Fruit fly (Drosophila melanogaster) whole organism, embryonic: ENCODE measurements around the gene Arpc4.
A peak's percentile ranks its signal among the peaks of the same experiment; 100 is the strongest.

Experiments
- ATbp ChIP-seq: fragments of 200-800 bp; sonication (Bioruptor generic); optimal IDR thresholded peaks from 2 replicates; lab custom pipeline; 2017; ENCODE audit warnings: missing biosample characterization, mild to moderate bottlenecking, missing genetic modification characterization, missing genetic modification reagents
- Abd-B ChIP-seq: fragments of 200-800 bp; sonication (Bioruptor generic); optimal IDR thresholded peaks from 2 replicates; lab custom pipeline; 2018; ENCODE audit warnings: missing biosample characterization, mild to moderate bottlenecking, missing genetic modification characterization, moderate library complexity
- Ada2b ChIP-seq: fragments of 200-800 bp; sonication (Bioruptor generic); IDR thresholded peaks from 2 replicates; pipeline ENCODE4 v1.3.6; 2022; ENCODE audit warnings: missing biosample characterization, missing genetic modification characterization
- CG10654 ChIP-seq: fragments of 200-800 bp; sonication (Bioruptor generic); optimal IDR thresholded peaks from 2 replicates; lab custom pipeline; 2016; ENCODE audit warnings: missing biosample characterization, missing genetic modification characterization
- CG11696 ChIP-seq: fragments of 200-800 bp; sonication (Bioruptor generic); IDR thresholded peaks from 2 replicates; pipeline ENCODE4 v1.3.6; 2022; ENCODE audit warnings: missing biosample characterization, missing genetic modification characterization
- CG13123 ChIP-seq: fragments of 200-800 bp; sonication (Bioruptor generic); optimal IDR thresholded peaks from 2 replicates; lab custom pipeline; 2016; ENCODE audit warnings: missing biosample characterization, missing genetic modification characterization
- CG13894 ChIP-seq: fragments of 200-800 bp; sonication (Bioruptor generic); optimal IDR thresholded peaks from 3 replicates; lab custom pipeline; 2018; ENCODE audit warnings: missing biosample characterization, mild to moderate bottlenecking, missing genetic modification characterization, moderate library complexity
- CG15269 ChIP-seq: fragments of 200-800 bp; sonication (Bioruptor generic); optimal IDR thresholded peaks from 2 replicates; lab custom pipeline; 2018; ENCODE audit warnings: missing biosample characterization, mild to moderate bottlenecking, missing genetic modification characterization, moderate library complexity
- CG16863 ChIP-seq: fragments of 200-800 bp; sonication (Bioruptor generic); optimal IDR thresholded peaks from 3 replicates; lab custom pipeline; 2016; ENCODE audit warnings: missing biosample characterization, missing genetic modification characterization
- CG17359 ChIP-seq: fragments of 200-800 bp; sonication (Bioruptor generic); optimal IDR thresholded peaks from 3 replicates; lab custom pipeline; 2018; ENCODE audit warnings: missing biosample characterization, mild to moderate bottlenecking, missing genetic modification characterization, moderate library complexity
- CG17912 ChIP-seq: fragments of 200-800 bp; sonication (Bioruptor generic); optimal IDR thresholded peaks from 2 replicates; lab custom pipeline; 2018; ENCODE audit warnings: missing biosample characterization, mild to moderate bottlenecking, missing genetic modification characterization
- CG2202 ChIP-seq: fragments of 200-800 bp; sonication (Bioruptor generic); optimal IDR thresholded peaks from 2 replicates; lab custom pipeline; 2018; ENCODE audit warnings: missing biosample characterization, mild to moderate bottlenecking, missing genetic modification characterization
- CG31388 ChIP-seq: fragments of 200-800 bp; sonication (Bioruptor generic); optimal IDR thresholded peaks from 2 replicates; lab custom pipeline; 2016; ENCODE audit warnings: missing biosample characterization, missing genetic modification characterization
- CG32767 ChIP-seq: fragments of 200-800 bp; sonication (Bioruptor generic); IDR thresholded peaks from 2 replicates; pipeline ENCODE4 v1.3.6; 2022; ENCODE audit warnings: missing biosample characterization, missing genetic modification characterization
- CG33213 ChIP-seq: fragments of 200-800 bp; sonication (Bioruptor generic); optimal IDR thresholded peaks from 3 replicates; lab custom pipeline; 2016; ENCODE audit warnings: missing biosample characterization, missing genetic modification characterization
- CG33557 ChIP-seq: fragments of 200-800 bp; sonication (Bioruptor generic); optimal IDR thresholded peaks from 2 replicates; lab custom pipeline; 2019; ENCODE audit warnings: missing biosample characterization, mild to moderate bottlenecking, missing genetic modification characterization, moderate library complexity
- CG3838 ChIP-seq: fragments of 200-800 bp; sonication (Bioruptor generic); optimal IDR thresholded peaks from 3 replicates; lab custom pipeline; 2016; ENCODE audit warnings: missing biosample characterization, missing genetic modification characterization
- CG6272 ChIP-seq: fragments of 200-800 bp; sonication (Bioruptor generic); IDR thresholded peaks from 2 replicates; pipeline ENCODE4 v1.3.6; 2022; ENCODE audit warnings: missing biosample characterization, missing genetic modification characterization
- CG6689 ChIP-seq: fragments of 200-800 bp; sonication (Bioruptor generic); IDR thresholded peaks from 2 replicates; pipeline ENCODE4 v1.3.6; 2022; ENCODE audit warnings: missing biosample characterization, missing genetic modification characterization
- CG6765 ChIP-seq: fragments of 200-800 bp; sonication (Bioruptor generic); optimal IDR thresholded peaks from 3 replicates; lab custom pipeline; 2017; ENCODE audit warnings: missing biosample characterization, mild to moderate bottlenecking, missing genetic modification characterization
- CG6854 ChIP-seq: fragments of 200-800 bp; sonication (Bioruptor generic); optimal IDR thresholded peaks from 3 replicates; lab custom pipeline; 2017; ENCODE audit warnings: missing biosample characterization, mild to moderate bottlenecking, missing genetic modification characterization
- CG8478 ChIP-seq: fragments of >200 bp; optimal IDR thresholded peaks from 2 replicates; lab custom pipeline; 2018
- CG9609 ChIP-seq: fragments of 200-800 bp; sonication (Bioruptor generic); optimal IDR thresholded peaks from 3 replicates; lab custom pipeline; 2016; ENCODE audit warnings: missing biosample characterization, missing genetic modification characterization
- CTCF ChIP-seq: fragments of 200-800 bp; sonication (Bioruptor generic); optimal IDR thresholded peaks from 2 replicates; lab custom pipeline; 2017; ENCODE audit warnings: missing biosample characterization, mild to moderate bottlenecking, missing genetic modification characterization, moderate library complexity
- CkIIα-i1 ChIP-seq: fragments of 200-800 bp; sonication (Bioruptor generic); IDR thresholded peaks from 2 replicates; pipeline ENCODE4 v1.3.6; 2022; ENCODE audit warnings: missing biosample characterization, missing genetic modification characterization
- Deaf1 ChIP-seq: fragments of 200-800 bp; optimal IDR thresholded peaks from 3 replicates; lab custom pipeline; 2019; ENCODE audit warnings: missing biosample characterization, mild to moderate bottlenecking, missing genetic modification characterization, moderate library complexity
- Ets97D ChIP-seq: fragments of 200-800 bp; sonication (Bioruptor generic); optimal IDR thresholded peaks from 3 replicates; lab custom pipeline; 2016; ENCODE audit warnings: missing biosample characterization, missing genetic modification characterization
- Fer1 ChIP-seq: fragments of 200-800 bp; sonication (Bioruptor generic); optimal IDR thresholded peaks from 2 replicates; lab custom pipeline; 2017; ENCODE audit warnings: missing biosample characterization, mild to moderate bottlenecking, missing genetic modification characterization
- GATAe ChIP-seq: fragments of 200-800 bp; sonication (Bioruptor generic); conservative IDR thresholded peaks from 2 replicates; pipeline ENCODE4 v1.3.6; 2022; ENCODE audit warnings: missing biosample characterization, missing genetic modification characterization
- Hand ChIP-seq: fragments of 200-800 bp; sonication (Bioruptor generic); optimal IDR thresholded peaks from 2 replicates; lab custom pipeline; 2017; ENCODE audit warnings: mild to moderate bottlenecking, missing biosample characterization, missing genetic modification reagents, missing genetic modification characterization
- PHDP ChIP-seq: fragments of 200-800 bp; sonication (Bioruptor generic); optimal IDR thresholded peaks from 3 replicates; lab custom pipeline; 2018; ENCODE audit warnings: missing biosample characterization, mild to moderate bottlenecking, missing genetic modification characterization, moderate library complexity
- Ssrp ChIP-seq: fragments of 200-800 bp; sonication (Bioruptor generic); optimal IDR thresholded peaks from 2 replicates; lab custom pipeline; 2018; ENCODE audit warnings: missing biosample characterization, mild to moderate bottlenecking, missing genetic modification characterization, moderate library complexity
- Trl ChIP-seq, 3 experiments: fragments of >200 bp in 2 of 3; fragments of 200-800 bp in 1 of 3; sonication (Bioruptor generic) in 1 of 3; optimal IDR thresholded peaks; 2 replicates in 1 of 3; 3 replicates in 2 of 3; lab custom pipeline; 2016 to 2017; ENCODE audit warnings: missing biosample characterization in 1 of 3, missing genetic modification characterization in 1 of 3
- Xbp1 ChIP-seq: fragments of 200-800 bp; sonication (Bioruptor generic); optimal IDR thresholded peaks from 3 replicates; lab custom pipeline; 2016; ENCODE audit warnings: missing biosample characterization, mild to moderate bottlenecking, missing genetic modification characterization
- ab ChIP-seq: fragments of 200-800 bp; sonication (Bioruptor generic); optimal IDR thresholded peaks from 2 replicates; lab custom pipeline; 2016; ENCODE audit warnings: missing biosample characterization, missing genetic modification characterization
- abd-A ChIP-seq: fragments of 200-800 bp; sonication (Bioruptor generic); optimal IDR thresholded peaks from 3 replicates; lab custom pipeline; 2019; ENCODE audit warnings: missing biosample characterization, mild to moderate bottlenecking, missing genetic modification characterization, moderate library complexity
- chinmo ChIP-seq: fragments of 200-800 bp; sonication (Bioruptor generic); IDR thresholded peaks from 4 replicates; pipeline ENCODE4 v1.3.6; 2022; ENCODE audit warnings: missing biosample characterization, missing genetic modification characterization; ENCODE audit not compliant: partially characterized antibody
- crp ChIP-seq, 2 experiments: fragments of 200-800 bp; sonication (Bioruptor generic); optimal IDR thresholded peaks; 2 replicates in 1 of 2; 3 replicates in 1 of 2; lab custom pipeline; 2017; ENCODE audit warnings: missing biosample characterization in 2 of 2, missing genetic modification characterization in 2 of 2, mild to moderate bottlenecking in 1 of 2, moderate library complexity in 1 of 2
- da ChIP-seq: fragments of 200-800 bp; sonication (Bioruptor generic); optimal IDR thresholded peaks from 2 replicates; lab custom pipeline; 2016; ENCODE audit warnings: missing biosample characterization, missing genetic modification characterization
- exex ChIP-seq: fragments of 200-800 bp; sonication (Bioruptor generic); optimal IDR thresholded peaks from 4 replicates; lab custom pipeline; 2018; ENCODE audit warnings: missing biosample characterization, mild to moderate bottlenecking, missing genetic modification characterization, moderate library complexity
- grau ChIP-seq: fragments of 200-800 bp; optimal IDR thresholded peaks from 3 replicates; lab custom pipeline; 2019; ENCODE audit warnings: missing biosample characterization, mild to moderate bottlenecking, missing genetic modification characterization, moderate library complexity
- klu ChIP-seq: fragments of 200-800 bp; sonication (Bioruptor generic); IDR thresholded peaks from 2 replicates; pipeline ENCODE4 v1.3.6; 2022; ENCODE audit warnings: missing biosample characterization, missing genetic modification characterization
- lov ChIP-seq, 2 experiments: fragments of 200-800 bp in 1 of 2; fragments of >200 bp in 1 of 2; sonication (Bioruptor generic) in 1 of 2; IDR thresholded peaks in 1 of 2; optimal IDR thresholded peaks in 1 of 2; 2 replicates in 1 of 2; 3 replicates in 1 of 2; pipeline versions ENCODE4 v1.3.6 to Lab custom; 2017 to 2022; ENCODE audit warnings: missing biosample characterization in 1 of 2, missing genetic modification characterization in 1 of 2
- mirr ChIP-seq: fragments of 200-800 bp; sonication (Bioruptor generic); optimal IDR thresholded peaks from 3 replicates; lab custom pipeline; 2018; ENCODE audit warnings: missing biosample characterization, mild to moderate bottlenecking, missing genetic modification characterization
- onecut ChIP-seq: fragments of 200-800 bp; sonication (Bioruptor generic); IDR thresholded peaks from 2 replicates; pipeline ENCODE4 v1.3.6; 2022; ENCODE audit warnings: missing biosample characterization, missing genetic modification characterization
- prd ChIP-seq, 3 experiments: fragments of >200 bp in 2 of 3; fragments of 200-800 bp in 1 of 3; sonication (Bioruptor generic) in 1 of 3; optimal IDR thresholded peaks in 2 of 3; IDR thresholded peaks in 1 of 3; 2 replicates in 2 of 3; 3 replicates in 1 of 3; pipeline versions ENCODE4 v1.3.6 to Lab custom; 2017 to 2022; ENCODE audit warnings: missing biosample characterization in 1 of 3, missing genetic modification characterization in 1 of 3
- pros ChIP-seq: fragments of 200-800 bp; sonication (Bioruptor generic); optimal IDR thresholded peaks from 3 replicates; lab custom pipeline; 2019; ENCODE audit warnings: missing biosample characterization, mild to moderate bottlenecking, missing genetic modification characterization, moderate library complexity
- sisA ChIP-seq: fragments of 200-800 bp; sonication (Bioruptor generic); IDR thresholded peaks from 2 replicates; pipeline ENCODE4 v1.3.6; 2022; ENCODE audit warnings: missing biosample characterization, missing genetic modification characterization
- slou ChIP-seq: fragments of 200-800 bp; sonication (Bioruptor generic); optimal IDR thresholded peaks from 3 replicates; lab custom pipeline; 2016; ENCODE audit warnings: missing biosample characterization, missing genetic modification characterization
- ssp ChIP-seq: fragments of 200-800 bp; sonication (Bioruptor generic); IDR thresholded peaks from 2 replicates; pipeline ENCODE4 v1.3.6; 2022; ENCODE audit warnings: missing biosample characterization, missing genetic modification characterization
- zfh2 ChIP-seq: fragments of 200-800 bp; sonication (Bioruptor generic); optimal IDR thresholded peaks from 2 replicates; lab custom pipeline; 2016; ENCODE audit warnings: missing biosample characterization, missing genetic modification characterization

Gene Arpc4

dm6 chr2L:6092300-6092699, 32.6 kb upstream of the Arpc4 start (continued):
- TF ChIP-seq CG13894 (tag; lab: Kevin White, UChicago): peak; percentile 98
- peak; percentile 12 for TF ChIP-seq CG33557 (GFP tag; lab: Kevin White, UChicago)
- TF ChIP-seq CG32767 (GFP tag; lab: Robert Waterston, UW): peak; percentile 65; the same call in 1 of the 2 replicates
- TF ChIP-seq Ssrp (tag; lab: Kevin White, UChicago): no peak
- TF ChIP-seq CG16863 (GFP tag; lab: Kevin White, UChicago): no peak
- TF ChIP-seq CG13123 (GFP tag; lab: Kevin White, UChicago): no peak
- no peak for TF ChIP-seq sisA (GFP tag; lab: Robert Waterston, UW)
- TF ChIP-seq CG6765: no peak
- no peak for TF ChIP-seq CG17912
- no peak for TF ChIP-seq Xbp1
- no peak for TF ChIP-seq grau (tag; lab: Kevin White, UChicago)
- TF ChIP-seq CG2202: no peak
- TF ChIP-seq pros (GFP tag; lab: Kevin White, UChicago): peak; percentile 98
- TF ChIP-seq Ets97D (GFP tag; lab: Kevin White, UChicago): peak; percentile 59
- TF ChIP-seq CG11696: no peak
- no peak for TF ChIP-seq zfh2 (GFP tag; lab: Kevin White, UChicago)
- no peak for TF ChIP-seq CTCF (GFP tag; lab: Kevin White, UChicago)
- peak; percentile 34 for TF ChIP-seq CG17359 (tag; lab: Kevin White, UChicago)
- TF ChIP-seq crp (GFP tag; optimal IDR thresholded peaks at IDR 0.05; lab: Kevin White, UChicago): no peak
- TF ChIP-seq ab: no peak
- no peak for TF ChIP-seq CG31388 (GFP tag; lab: Kevin White, UChicago)
- TF ChIP-seq ATbp (GFP tag; lab: Kevin White, UChicago): no peak
- no peak for TF ChIP-seq slou
- TF ChIP-seq PHDP (tag; lab: Kevin White, UChicago): no peak
- TF ChIP-seq CG9609 (GFP tag; lab: Kevin White, UChicago): no peak
- TF ChIP-seq Ada2b: no peak
- TF ChIP-seq lov (optimal IDR thresholded peaks at IDR 0.05; lab: Kevin White, UChicago): no peak
- TF ChIP-seq lov (GFP tag; IDR thresholded peaks at IDR 0.05; lab: Robert Waterston, UW): no peak
- TF ChIP-seq CkIIα-i1 (GFP tag; lab: Robert Waterston, UW): no peak
- peak; percentile 62 for TF ChIP-seq abd-A (tag; lab: Kevin White, UChicago)
- no peak for TF ChIP-seq klu (GFP tag; lab: Robert Waterston, UW)
- no peak for TF ChIP-seq CG15269
- TF ChIP-seq GATAe (GFP tag; lab: Robert Waterston, UW): no peak
- 0 out of 4 replicates have a peak, but pooled peaks have one; percentile 48 for TF ChIP-seq chinmo
- TF ChIP-seq prd (optimal IDR thresholded peaks at IDR 0.05; lab: Kevin White, UChicago): no peak
- no peak for TF ChIP-seq prd (GFP tag; IDR thresholded peaks at IDR 0.05; lab: Robert Waterston, UW)
- no peak for TF ChIP-seq CG6689 (GFP tag; lab: Robert Waterston, UW)
- TF ChIP-seq Hand (GFP tag; lab: Kevin White, UChicago): no peak
- no peak for TF ChIP-seq CG6272
- no peak for TF ChIP-seq CG8478 (lab: Kevin White, UChicago)
- no peak for TF ChIP-seq ssp
- no peak for TF ChIP-seq CG10654 (GFP tag; lab: Kevin White, UChicago)
- TF ChIP-seq Deaf1 (tag; lab: Kevin White, UChicago): peak; percentile 9
- TF ChIP-seq CG6854 (GFP tag; lab: Kevin White, UChicago): no peak
- no peak for TF ChIP-seq mirr (GFP tag; lab: Kevin White, UChicago)
- TF ChIP-seq exex: no peak
- peak in 1 of 2 experiments; percentile 11 for TF ChIP-seq Trl (optimal IDR thresholded peaks at IDR 0.05; lab: Kevin White, UChicago)
- no peak for TF ChIP-seq Trl (GFP tag; optimal IDR thresholded peaks at IDR 0.05; lab: Kevin White, UChicago)
- no peak for TF ChIP-seq CG3838
- peak; percentile 32; the same call in 1 of the 2 replicates for TF ChIP-seq onecut (GFP tag; lab: Robert Waterston, UW)
- peak; percentile 42 for TF ChIP-seq Fer1 (GFP tag; lab: Kevin White, UChicago)
- no peak for TF ChIP-seq Abd-B (GFP tag; lab: Kevin White, UChicago)
- TF ChIP-seq da (GFP tag; lab: Kevin White, UChicago): no peak
- TF ChIP-seq CG33213 (GFP tag; lab: Kevin White, UChicago): no peak
